Worm (Caenorhabditis elegans): ENCODE results near the gene npp-22.

ce11 chrV:11739820-11740219, 6.5 kb upstream of the npp-22 start, which contains the start of gene T04F3.1:
- TF ChIP-seq ama-1 (optimal IDR thresholded peaks at IDR 0.05), result no peak
- TF ChIP-seq ets-7 (tag; optimal IDR thresholded peaks at IDR 0.05), result no peak
- TF ChIP-seq sea-1 (GFP tag; conservative IDR thresholded peaks at IDR 0.05), result no peak
- TF ChIP-seq tbx-37 (GFP tag; conservative IDR thresholded peaks at IDR 0.05), result no peak
- TF ChIP-seq hmg-4 (GFP tag; optimal IDR thresholded peaks at IDR 0.05), result no peak
- TF ChIP-seq aly-1 (tag; optimal IDR thresholded peaks at IDR 0.05), result no peak
- TF ChIP-seq ceh-13 (GFP tag; optimal IDR thresholded peaks at IDR 0.05), result no peak
- no peak for TF ChIP-seq tra-4 (tag; optimal IDR thresholded peaks at IDR 0.05)
- no peak for TF ChIP-seq flt-1 (GFP tag; IDR thresholded peaks at IDR 0.05)
- no peak for TF ChIP-seq scrt-1 (GFP tag; IDR thresholded peaks at IDR 0.05)

Measured in whole organism, early embryonic.